Fruit fly (Drosophila melanogaster) whole organism, embryonic: ENCODE measurements around the gene CG43658.

ENCODE experiments used
- Abd-B ChIP-seq: fragments of 200-800 bp; sonication (Bioruptor generic); optimal IDR thresholded peaks from 2 replicates; lab custom pipeline; 2018; ENCODE audit warnings: missing biosample characterization, mild to moderate bottlenecking, missing genetic modification characterization, moderate library complexity
- Ada2b ChIP-seq: fragments of 200-800 bp; sonication (Bioruptor generic); IDR thresholded peaks from 2 replicates; pipeline ENCODE4 v1.3.6; 2022; ENCODE audit warnings: missing biosample characterization, missing genetic modification characterization
- Atf6 ChIP-seq: fragments of 200-800 bp; sonication (Bioruptor generic); IDR thresholded peaks from 2 replicates; pipeline ENCODE4 v1.3.6; 2022; ENCODE audit warnings: missing biosample characterization, missing genetic modification characterization
- Blimp-1 ChIP-seq: fragments of 200-800 bp; sonication (Bioruptor generic); optimal IDR thresholded peaks from 3 replicates; lab custom pipeline; 2018; ENCODE audit warnings: missing biosample characterization, missing genetic modification characterization, mild to moderate bottlenecking, moderate library complexity, missing genetic modification reagents
- CG10209 ChIP-seq: fragments of 200-800 bp; sonication (Bioruptor generic); optimal IDR thresholded peaks from 3 replicates; lab custom pipeline; 2017; ENCODE audit warnings: missing biosample characterization, mild to moderate bottlenecking, missing genetic modification characterization, missing genetic modification reagents
- CG10366 ChIP-seq: fragments of 200-800 bp; sonication (Bioruptor generic); IDR thresholded peaks from 2 replicates; pipeline ENCODE4 v1.3.6; 2022; ENCODE audit warnings: missing biosample characterization, missing genetic modification characterization
- CG10462 ChIP-seq: fragments of 200-800 bp; sonication (Bioruptor generic); optimal IDR thresholded peaks from 2 replicates; lab custom pipeline; 2016; ENCODE audit warnings: missing biosample characterization, missing genetic modification characterization
- CG10565 ChIP-seq: fragments of 200-800 bp; sonication (Bioruptor generic); optimal IDR thresholded peaks from 3 replicates; lab custom pipeline; 2016; ENCODE audit warnings: missing biosample characterization, mild to moderate bottlenecking, missing genetic modification characterization
- CG11398 ChIP-seq: fragments of 200-800 bp; sonication (Bioruptor generic); optimal IDR thresholded peaks from 2 replicates; lab custom pipeline; 2016; ENCODE audit warnings: missing biosample characterization, missing genetic modification characterization
- CG12769 ChIP-seq: fragments of 200-800 bp; sonication (Bioruptor generic); optimal IDR thresholded peaks from 2 replicates; lab custom pipeline; 2019; ENCODE audit warnings: missing biosample characterization, mild to moderate bottlenecking, missing genetic modification characterization, moderate library complexity
- CG13296 ChIP-seq: fragments of 200-800 bp; sonication (Bioruptor generic); optimal IDR thresholded peaks from 3 replicates; lab custom pipeline; 2018; ENCODE audit warnings: missing biosample characterization, mild to moderate bottlenecking, missing genetic modification characterization
- CG14860 ChIP-seq: fragments of 200-800 bp; sonication (Bioruptor generic); IDR thresholded peaks from 3 replicates; pipeline ENCODE4 v1.3.6; 2022; ENCODE audit warnings: missing biosample characterization, missing genetic modification characterization; ENCODE audit not compliant: partially characterized antibody
- CG16779 ChIP-seq: fragments of 200-800 bp; sonication (Bioruptor generic); IDR thresholded peaks from 2 replicates; pipeline ENCODE4 v1.3.6; 2022; ENCODE audit warnings: missing biosample characterization, missing genetic modification characterization
- CG18476 ChIP-seq: fragments of 200-800 bp; sonication (Bioruptor generic); optimal IDR thresholded peaks from 2 replicates; lab custom pipeline; 2016; ENCODE audit warnings: missing biosample characterization, mild to moderate bottlenecking, missing genetic modification characterization
- CG30431 ChIP-seq: fragments of 200-800 bp; sonication (Bioruptor generic); optimal IDR thresholded peaks from 2 replicates; lab custom pipeline; 2017; ENCODE audit warnings: missing biosample characterization, missing genetic modification characterization
- CG32532 ChIP-seq: fragments of 200-800 bp; sonication (Bioruptor generic); IDR thresholded peaks from 2 replicates; pipeline ENCODE4 v1.3.6; 2022; ENCODE audit warnings: missing biosample characterization, missing genetic modification characterization
- CG33213 ChIP-seq: fragments of 200-800 bp; sonication (Bioruptor generic); optimal IDR thresholded peaks from 3 replicates; lab custom pipeline; 2016; ENCODE audit warnings: missing biosample characterization, missing genetic modification characterization
- CG4360 ChIP-seq: fragments of 200-800 bp; sonication (Bioruptor generic); IDR thresholded peaks from 2 replicates; pipeline ENCODE4 v1.3.6; 2022; ENCODE audit warnings: missing biosample characterization, missing genetic modification characterization
- CG4404 ChIP-seq: fragments of 200-800 bp; sonication (Bioruptor generic); IDR thresholded peaks from 2 replicates; pipeline ENCODE4 v1.3.6; 2022; ENCODE audit warnings: missing biosample characterization, missing genetic modification characterization
- CG4707 ChIP-seq: fragments of 200-800 bp; sonication (Bioruptor generic); optimal IDR thresholded peaks from 2 replicates; lab custom pipeline; 2018; ENCODE audit warnings: missing biosample characterization, mild to moderate bottlenecking, missing genetic modification characterization, moderate library complexity
- CG4730 ChIP-seq: fragments of 200-800 bp; sonication (Bioruptor generic); IDR thresholded peaks from 2 replicates; pipeline ENCODE4 v1.3.6; 2022; ENCODE audit warnings: missing biosample characterization, missing genetic modification characterization
- CG6683 ChIP-seq: fragments of 200-800 bp; sonication (Bioruptor generic); optimal IDR thresholded peaks from 2 replicates; lab custom pipeline; 2017; ENCODE audit warnings: missing biosample characterization, mild to moderate bottlenecking, missing genetic modification characterization, missing genetic modification reagents
- CG7987 ChIP-seq: fragments of 200-800 bp; sonication (Bioruptor generic); optimal IDR thresholded peaks from 2 replicates; lab custom pipeline; 2018; ENCODE audit warnings: missing biosample characterization, mild to moderate bottlenecking, missing genetic modification characterization, moderate library complexity
- CG8765 ChIP-seq: fragments of 200-800 bp; sonication (Bioruptor generic); IDR thresholded peaks from 2 replicates; pipeline ENCODE4 v1.3.6; 2022; ENCODE audit warnings: missing biosample characterization, missing genetic modification characterization
- CG9727 ChIP-seq: fragments of 200-800 bp; sonication (Bioruptor generic); optimal IDR thresholded peaks from 3 replicates; lab custom pipeline; 2017; ENCODE audit warnings: missing biosample characterization, mild to moderate bottlenecking, missing genetic modification characterization
- CG9797 ChIP-seq: fragments of 200-800 bp; sonication (Bioruptor generic); optimal IDR thresholded peaks from 3 replicates; lab custom pipeline; 2018; ENCODE audit warnings: missing biosample characterization, mild to moderate bottlenecking, missing genetic modification characterization
- E2f1 ChIP-seq: fragments of 200-800 bp; sonication (Bioruptor generic); IDR thresholded peaks from 2 replicates; pipeline ENCODE4 v1.3.6; 2022; ENCODE audit warnings: missing biosample characterization, missing genetic modification characterization
- Ets65A ChIP-seq: fragments of 200-800 bp; sonication (Bioruptor generic); peaks from one replicate; lab custom pipeline; 2016; ENCODE audit warnings: missing biosample characterization, missing genetic modification characterization
- Fer3 ChIP-seq: fragments of 200-800 bp; sonication (Bioruptor generic); optimal IDR thresholded peaks from 2 replicates; lab custom pipeline; 2018; ENCODE audit warnings: missing biosample characterization, mild to moderate bottlenecking, missing genetic modification characterization, moderate library complexity
- Hmx ChIP-seq: fragments of 200-800 bp; sonication (Bioruptor generic); optimal IDR thresholded peaks from 2 replicates; lab custom pipeline; 2016; ENCODE audit warnings: missing biosample characterization, missing genetic modification characterization
- Hr78 ChIP-seq, 2 experiments: fragments of 200-800 bp in 1 of 2; fragments of >200 bp in 1 of 2; sonication (Bioruptor generic) in 1 of 2; optimal IDR thresholded peaks; 2 replicates each; lab custom pipeline; 2017 to 2019; ENCODE audit warnings: missing biosample characterization in 2 of 2, missing genetic modification characterization in 2 of 2, mild to moderate bottlenecking in 1 of 2, moderate library complexity in 1 of 2
- Lpt ChIP-seq: fragments of >200 bp; optimal IDR thresholded peaks from 2 replicates; lab custom pipeline; 2018; ENCODE audit warnings: missing biosample characterization, missing genetic modification characterization
- NfI ChIP-seq: fragments of 200-800 bp; sonication (Bioruptor generic); optimal IDR thresholded peaks from 3 replicates; lab custom pipeline; 2018; ENCODE audit warnings: missing biosample characterization, mild to moderate bottlenecking, missing genetic modification characterization, moderate library complexity
- Ptx1 ChIP-seq: fragments of 200-800 bp; sonication (Bioruptor generic); IDR thresholded peaks from 2 replicates; pipeline ENCODE4 v1.3.6; 2022; ENCODE audit warnings: missing biosample characterization, missing genetic modification characterization
- Rfx ChIP-seq: fragments of 200-800 bp; sonication (Bioruptor generic); IDR thresholded peaks from 2 replicates; pipeline ENCODE4 v1.3.6; 2022; ENCODE audit warnings: missing biosample characterization, missing genetic modification characterization
- Ssrp ChIP-seq: fragments of 200-800 bp; sonication (Bioruptor generic); optimal IDR thresholded peaks from 2 replicates; lab custom pipeline; 2018; ENCODE audit warnings: missing biosample characterization, mild to moderate bottlenecking, missing genetic modification characterization, moderate library complexity
- bcd ChIP-seq: fragments of 200-800 bp; sonication (Bioruptor generic); optimal IDR thresholded peaks from 2 replicates; lab custom pipeline; 2017; ENCODE audit warnings: missing biosample characterization, mild to moderate bottlenecking, missing genetic modification characterization
- chm ChIP-seq: fragments of 200-800 bp; sonication (Bioruptor generic); IDR thresholded peaks from 2 replicates; pipeline ENCODE4 v1.3.6; 2022; ENCODE audit warnings: missing biosample characterization, missing genetic modification characterization
- eve ChIP-seq, 2 experiments: fragments of >200 bp; optimal IDR thresholded peaks; 2 replicates each; lab custom pipeline; 2017; ENCODE audit warnings: missing biosample characterization in 2 of 2, missing genetic modification characterization in 2 of 2
- fd96Cb ChIP-seq: fragments of 200-800 bp; sonication (Bioruptor generic); optimal IDR thresholded peaks from 2 replicates; lab custom pipeline; 2018; ENCODE audit warnings: missing biosample characterization, mild to moderate bottlenecking, missing genetic modification characterization, moderate library complexity
- insv ChIP-seq, 2 experiments: fragments of 200-800 bp; sonication (Bioruptor generic); optimal IDR thresholded peaks; 3 replicates each; lab custom pipeline; 2016 to 2018; ENCODE audit warnings: missing biosample characterization in 2 of 2, missing genetic modification characterization in 2 of 2
- jing ChIP-seq: fragments of 200-800 bp; sonication (Bioruptor generic); optimal IDR thresholded peaks from 2 replicates; lab custom pipeline; 2018; ENCODE audit warnings: missing biosample characterization, mild to moderate bottlenecking, missing genetic modification characterization
- lola ChIP-seq, 3 experiments: fragments of >200 bp in 2 of 3; fragments of 200-800 bp in 1 of 3; sonication (Bioruptor generic) in 1 of 3; optimal IDR thresholded peaks; 2 replicates each; lab custom pipeline; 2017 to 2019; ENCODE audit warnings: missing biosample characterization in 3 of 3, missing genetic modification characterization in 3 of 3, mild to moderate bottlenecking in 1 of 3, moderate library complexity in 1 of 3
- phol ChIP-seq: fragments of 200-800 bp; sonication (Bioruptor generic); optimal IDR thresholded peaks from 3 replicates; lab custom pipeline; 2018; ENCODE audit warnings: missing biosample characterization, mild to moderate bottlenecking, missing genetic modification characterization, moderate library complexity
- toy ChIP-seq: fragments of 200-800 bp; sonication (Bioruptor generic); IDR thresholded peaks from 2 replicates; pipeline ENCODE4 v1.3.6; 2022; ENCODE audit warnings: missing biosample characterization, missing genetic modification characterization
- unpg ChIP-seq: fragments of 200-800 bp; sonication (Bioruptor generic); optimal IDR thresholded peaks from 3 replicates; lab custom pipeline; 2018; ENCODE audit warnings: missing biosample characterization, mild to moderate bottlenecking, missing genetic modification characterization, moderate library complexity
- vfl ChIP-seq: fragments of 200-800 bp; sonication (Bioruptor generic); optimal IDR thresholded peaks from 2 replicates; lab custom pipeline; 2016; ENCODE audit warnings: missing biosample characterization, missing genetic modification characterization
- zf30C ChIP-seq: fragments of 200-800 bp; sonication (Bioruptor generic); optimal IDR thresholded peaks from 3 replicates; lab custom pipeline; 2018; ENCODE audit warnings: missing biosample characterization, mild to moderate bottlenecking, missing genetic modification characterization
- zfh1 ChIP-seq: fragments of 200-800 bp; sonication (Bioruptor generic); IDR thresholded peaks from 3 replicates; pipeline ENCODE4 v1.3.6; 2022; ENCODE audit warnings: missing biosample characterization, missing genetic modification characterization

CG43658 gene

DNA sequence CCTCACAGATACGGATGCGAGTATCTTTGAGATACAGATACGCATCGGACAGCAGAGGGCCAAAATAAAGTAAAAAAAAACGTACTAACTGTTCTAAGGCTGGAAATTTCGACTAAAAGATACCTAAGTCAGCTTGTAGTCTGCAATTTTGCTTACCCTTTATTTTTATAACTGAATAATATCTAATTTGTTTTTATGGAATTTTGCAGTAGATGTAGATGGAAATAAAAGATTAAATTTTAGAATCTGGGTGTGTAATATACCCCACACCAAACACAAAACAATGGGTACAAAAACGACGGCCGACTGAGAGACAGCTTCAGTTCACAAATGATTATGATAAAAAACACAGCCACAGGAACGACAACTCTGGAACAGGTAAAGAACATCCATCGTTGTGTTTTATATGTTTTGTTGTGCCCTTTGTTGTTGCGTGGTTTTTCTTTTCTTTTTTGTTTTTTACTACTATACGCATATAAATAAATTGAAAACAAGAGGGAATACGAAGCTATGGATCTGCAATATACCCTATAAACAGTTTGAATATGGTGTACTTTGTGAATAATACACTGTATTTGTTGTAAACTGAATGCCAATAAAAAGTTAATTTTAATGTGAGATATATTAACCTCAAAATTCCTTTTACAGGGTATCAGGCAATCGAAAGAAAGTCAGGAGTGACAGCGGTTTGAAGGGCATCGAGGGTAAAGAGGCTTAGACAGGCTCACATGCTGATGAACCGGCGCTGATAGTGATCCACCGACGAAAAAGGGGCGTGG lies 50.7 kb downstream of the CG43658 start (continued):
- TF ChIP-seq CG11398 (GFP tag; lab: Kevin White, UChicago) (no peak), CG4360 (GFP tag; lab: Robert Waterston, UW) (no peak), CG12769 (tag; lab: Kevin White, UChicago) (no peak), vfl (GFP tag; lab: Kevin White, UChicago) (peak; percentile 3), Atf6 (GFP tag; lab: Robert Waterston, UW) (no peak), CG10366 (GFP tag; lab: Robert Waterston, UW) (peak; percentile 48; the same call in 1 of the 2 replicates), chm (peak; percentile 51; the same call in 1 of the 2 replicates), Hr78 (GFP tag; optimal IDR thresholded peaks at IDR 0.05; lab: Kevin White, UChicago) (peak in 1 of 2 experiments; percentile 43), eve (GFP tag; optimal IDR thresholded peaks at IDR 0.05; lab: Kevin White, UChicago) (peak in 1 of 2 experiments; percentile 12), CG32532 (GFP tag; lab: Robert Waterston, UW) (no peak), NfI (GFP tag; lab: Kevin White, UChicago) (peak; percentile 6), CG14860 (GFP tag; lab: Robert Waterston, UW) (no peak), CG18476 (GFP tag; lab: Kevin White, UChicago) (peak; percentile 46), CG10462 (GFP tag; lab: Kevin White, UChicago) (no peak), phol (tag; lab: Kevin White, UChicago) (peak; percentile 65), Rfx (GFP tag; lab: Robert Waterston, UW) (peak; percentile 27; the same call in 1 of the 2 replicates), CG10565 (GFP tag; lab: Kevin White, UChicago) (no peak), CG4730 (GFP tag; lab: Robert Waterston, UW) (no peak), CG4404 (peak; percentile 62), CG33213 (GFP tag; lab: Kevin White, UChicago) (no peak), unpg (GFP tag; lab: Kevin White, UChicago) (peak; percentile 53), CG4707 (GFP tag; lab: Kevin White, UChicago) (peak; percentile 5), CG7987 (no peak), CG9727 (GFP tag; lab: Kevin White, UChicago) (peak; percentile 83), insv (GFP tag; optimal IDR thresholded peaks at IDR 0.05; lab: Kevin White, UChicago) (no peak), Abd-B (GFP tag; lab: Kevin White, UChicago) (peak; percentile 25), CG13296 (no peak), CG30431 (GFP tag; lab: Kevin White, UChicago) (peak; percentile 36), Ada2b (GFP tag; lab: Robert Waterston, UW) (peak; percentile 55), Ptx1 (GFP tag; lab: Robert Waterston, UW) (peak; percentile 65), fd96Cb (tag; lab: Kevin White, UChicago) (peak; percentile 67), CG10209 (peak; percentile 48), CG6683 (GFP tag; lab: Kevin White, UChicago) (no peak), Fer3 (tag; lab: Kevin White, UChicago) (no peak), zf30C (no peak), E2f1 (GFP tag; lab: Robert Waterston, UW) (peak; percentile 23; the same call in 1 of the 2 replicates), toy (GFP tag; lab: Robert Waterston, UW) (no peak), CG8765 (GFP tag; lab: Robert Waterston, UW) (peak; percentile 55; the same call in 1 of the 2 replicates), Ets65A (peak; percentile 86), lola (GFP tag; optimal IDR thresholded peaks at IDR 0.05; lab: Kevin White, UChicago) (peak in 1 of 3 experiments; percentile 90), CG9797 (GFP tag; lab: Kevin White, UChicago) (no peak), Hmx (GFP tag; lab: Kevin White, UChicago) (peak; percentile 16), Blimp-1 (GFP tag; lab: Kevin White, UChicago) (peak; percentile 42), Ssrp (tag; lab: Kevin White, UChicago) (peak; percentile 48), jing (GFP tag; lab: Kevin White, UChicago) (no peak), bcd (GFP tag; lab: Kevin White, UChicago) (peak; percentile 40), zfh1 (GFP tag; lab: Robert Waterston, UW) (peak; percentile 80), Lpt (GFP tag; lab: Kevin White, UChicago) (no peak), CG16779 (GFP tag; lab: Robert Waterston, UW) (no peak)
